Worm (Caenorhabditis elegans) whole organism, late embryonic: ENCODE measurements around the gene C31H2.4.

ENCODE experiments used
- ama-1 ChIP-seq: fragments of 150-350 bp; optimal IDR thresholded peaks from 2 replicates; lab custom pipeline; 2014
- ceh-2 ChIP-seq: sonication (generic microtip); optimal IDR thresholded peaks from 2 replicates; lab custom pipeline; 2016; ENCODE audit warnings: missing genotype, missing genetic modification characterization, missing compliant biosample characterization
- dve-1 ChIP-seq: sonication (generic microtip); optimal IDR thresholded peaks from 2 replicates; lab custom pipeline; 2017; ENCODE audit warnings: antibody characterized with exemption, mild to moderate bottlenecking, missing genetic modification characterization, missing compliant biosample characterization
- hlh-6 ChIP-seq: sonication (generic microtip); optimal IDR thresholded peaks from 2 replicates; lab custom pipeline; 2016; ENCODE audit warnings: missing genotype, missing genetic modification characterization, missing compliant biosample characterization
- nfya-1 ChIP-seq: sonication (generic microtip); optimal IDR thresholded peaks from 2 replicates; lab custom pipeline; 2017; ENCODE audit warnings: missing genetic modification characterization, mild to moderate bottlenecking, missing compliant biosample characterization, antibody characterized with exemption, moderate library complexity
- nhr-11 ChIP-seq: fragments of 150-350 bp; optimal IDR thresholded peaks from 2 replicates; lab custom pipeline; 2014; ENCODE audit warnings: missing biosample characterization, missing genetic modification characterization
- nhr-232 ChIP-seq: sonication (generic microtip); optimal IDR thresholded peaks from 2 replicates; lab custom pipeline; 2016; ENCODE audit warnings: missing genetic modification characterization, missing compliant biosample characterization
- pat-9 ChIP-seq: fragments of 200-800 bp; sonication (Bioruptor generic); optimal IDR thresholded peaks from 2 replicates; lab custom pipeline; 2018; ENCODE audit warnings: mild to moderate bottlenecking, missing genetic modification characterization, moderate library complexity, missing compliant biosample characterization
- pqm-1 ChIP-seq: sonication (generic microtip); optimal IDR thresholded peaks from 2 replicates; lab custom pipeline; 2016; ENCODE audit warnings: missing genetic modification characterization, missing compliant biosample characterization
- sox-4 ChIP-seq: sonication (generic microtip); optimal IDR thresholded peaks from 2 replicates; lab custom pipeline; 2017; ENCODE audit warnings: mild to moderate bottlenecking, missing genetic modification characterization, inconsistent platforms, missing compliant biosample characterization
- tbx-2 ChIP-seq: sonication (generic microtip); optimal IDR thresholded peaks from 2 replicates; lab custom pipeline; 2016; ENCODE audit warnings: missing genetic modification characterization, missing compliant biosample characterization
- zip-5 ChIP-seq: sonication (generic microtip); optimal IDR thresholded peaks from 2 replicates; lab custom pipeline; 2016; ENCODE audit warnings: missing genetic modification characterization, missing compliant biosample characterization

ce11 chrX:5202399-5202798, 42.9 kb upstream of the C31H2.4 start:
- TF ChIP-seq zip-5 (tag; lab: Kevin White, UChicago): no peak
- no peak for TF ChIP-seq pqm-1 (tag; lab: Kevin White, UChicago)
- TF ChIP-seq sox-4 (tag; lab: Kevin White, UChicago): no peak
- TF ChIP-seq nhr-11 (tag; lab: Kevin White, UChicago): no peak
- TF ChIP-seq nfya-1: no peak
- TF ChIP-seq dve-1 (tag; lab: Kevin White, UChicago): no peak
- TF ChIP-seq nhr-232 (tag; lab: Kevin White, UChicago): no peak
- TF ChIP-seq ama-1 (lab: Kevin White, UChicago): no peak
- TF ChIP-seq ceh-2 (tag; lab: Kevin White, UChicago): no peak
- no peak for TF ChIP-seq pat-9
- TF ChIP-seq hlh-6 (tag; lab: Kevin White, UChicago): no peak
- TF ChIP-seq tbx-2 (tag; lab: Kevin White, UChicago): no peak
